Fruit fly (Drosophila melanogaster): ENCODE data around the gene Or30a.

DNA sequence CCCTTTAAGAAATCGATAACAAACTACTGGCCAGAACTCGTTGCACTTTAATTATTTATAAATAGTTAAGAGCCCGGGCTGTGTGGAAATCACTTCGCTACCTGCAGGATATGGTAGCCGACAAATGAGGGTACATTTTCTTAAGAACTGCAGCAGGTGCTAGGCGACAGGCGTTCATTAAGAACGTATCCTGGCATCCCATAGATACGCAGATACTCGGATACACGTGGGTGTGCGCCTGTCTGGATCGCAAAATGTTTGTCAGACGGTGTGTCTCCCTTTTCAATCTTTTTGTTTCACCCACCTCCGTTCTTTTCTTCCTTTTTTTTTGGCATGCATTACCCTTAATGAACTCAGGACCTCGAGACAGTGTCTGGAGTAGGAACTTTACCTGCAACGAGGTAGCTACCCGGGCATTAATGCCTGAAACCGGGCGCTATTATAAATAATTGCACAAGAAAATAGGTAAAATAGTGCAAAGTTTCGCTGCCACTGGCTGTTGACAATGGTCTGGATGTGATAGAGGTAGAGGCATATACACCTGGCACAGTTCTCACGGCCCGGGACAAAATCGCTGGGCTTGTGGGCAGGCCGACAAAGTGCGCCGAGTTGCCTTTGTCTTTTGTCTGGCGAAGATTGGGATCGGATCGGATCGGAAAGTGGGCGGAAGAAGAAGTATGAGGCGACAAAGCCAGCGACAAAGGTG, 34.8 kb downstream of the Or30a start:
- TF ChIP-seq usp (GFP tag; optimal IDR thresholded peaks at IDR 0.05) (no peak), psq (optimal IDR thresholded peaks at IDR 0.05) (no peak)

All from whole organism.